Fruit fly (Drosophila melanogaster) whole organism, embryonic: Measurements from ENCODE around the gene Appl.

ENCODE experiments used
- B-H1 ChIP-seq: fragments of 200-800 bp; sonication (Bioruptor generic); IDR thresholded peaks from 3 replicates; pipeline ENCODE4 v1.3.6; 2022; ENCODE audit warnings: missing biosample characterization, missing genetic modification characterization
- BtbVII ChIP-seq: fragments of 200-800 bp; sonication (Bioruptor generic); optimal IDR thresholded peaks from 3 replicates; lab custom pipeline; 2017; ENCODE audit warnings: missing biosample characterization, mild to moderate bottlenecking, missing genetic modification characterization
- C15 ChIP-seq: fragments of 200-800 bp; sonication (Bioruptor generic); IDR thresholded peaks from 3 replicates; pipeline ENCODE4 v1.3.6; 2022; ENCODE audit warnings: missing biosample characterization, missing genetic modification characterization
- CG10321 ChIP-seq: fragments of 200-800 bp; sonication (Bioruptor generic); IDR thresholded peaks from 2 replicates; pipeline ENCODE4 v1.3.6; 2022; ENCODE audit warnings: missing biosample characterization, missing genetic modification characterization
- CG10959 ChIP-seq: fragments of 200-800 bp; sonication (Bioruptor generic); IDR thresholded peaks from 2 replicates; pipeline ENCODE4 v1.3.6; 2022; ENCODE audit warnings: missing biosample characterization, missing genetic modification characterization
- CG12659 ChIP-seq: fragments of 200-800 bp; sonication (Bioruptor generic); optimal IDR thresholded peaks from 3 replicates; lab custom pipeline; 2017; ENCODE audit warnings: mild to moderate bottlenecking, missing biosample characterization, missing genetic modification reagents, missing genetic modification characterization
- CG12942 ChIP-seq: fragments of 200-800 bp; sonication (Bioruptor generic); optimal IDR thresholded peaks from 3 replicates; lab custom pipeline; 2016; ENCODE audit warnings: missing biosample characterization, missing genetic modification characterization
- CG13296 ChIP-seq: fragments of 200-800 bp; sonication (Bioruptor generic); optimal IDR thresholded peaks from 3 replicates; lab custom pipeline; 2018; ENCODE audit warnings: missing biosample characterization, mild to moderate bottlenecking, missing genetic modification characterization
- CG14860 ChIP-seq: fragments of 200-800 bp; sonication (Bioruptor generic); IDR thresholded peaks from 3 replicates; pipeline ENCODE4 v1.3.6; 2022; ENCODE audit warnings: missing biosample characterization, missing genetic modification characterization; ENCODE audit not compliant: partially characterized antibody
- CG16815 ChIP-seq: fragments of 200-800 bp; sonication (Bioruptor generic); optimal IDR thresholded peaks from 3 replicates; lab custom pipeline; 2017; ENCODE audit warnings: missing biosample characterization, mild to moderate bottlenecking, missing genetic modification characterization
- CG17385 ChIP-seq: fragments of 200-800 bp; sonication (Bioruptor generic); optimal IDR thresholded peaks from 3 replicates; lab custom pipeline; 2018; ENCODE audit warnings: missing biosample characterization, mild to moderate bottlenecking, missing genetic modification characterization
- CG18764 ChIP-seq: fragments of 200-800 bp; sonication (Bioruptor generic); optimal IDR thresholded peaks from 3 replicates; lab custom pipeline; 2016; ENCODE audit warnings: missing biosample characterization, missing genetic modification characterization
- CG30403 ChIP-seq: fragments of 200-800 bp; sonication (Bioruptor generic); optimal IDR thresholded peaks from 3 replicates; lab custom pipeline; 2016; ENCODE audit warnings: missing biosample characterization, missing genetic modification characterization
- CG31441 ChIP-seq: fragments of 200-800 bp; sonication (Bioruptor generic); IDR thresholded peaks from 2 replicates; pipeline ENCODE4 v1.3.6; 2022; ENCODE audit warnings: missing biosample characterization, missing genetic modification characterization
- CG3163 ChIP-seq: fragments of 200-800 bp; sonication (Bioruptor generic); optimal IDR thresholded peaks from 3 replicates; lab custom pipeline; 2016; ENCODE audit warnings: missing biosample characterization, missing genetic modification characterization
- CG6254 ChIP-seq: fragments of 200-800 bp; sonication (Bioruptor generic); optimal IDR thresholded peaks from 3 replicates; lab custom pipeline; 2017; ENCODE audit warnings: mild to moderate bottlenecking, missing biosample characterization, missing genetic modification reagents, missing genetic modification characterization
- CG6791 ChIP-seq: fragments of 200-800 bp; sonication (Bioruptor generic); IDR thresholded peaks from 3 replicates; pipeline ENCODE4 v1.3.6; 2022; ENCODE audit warnings: missing biosample characterization, missing genetic modification characterization; ENCODE audit not compliant: partially characterized antibody
- CG6854 ChIP-seq: fragments of 200-800 bp; sonication (Bioruptor generic); optimal IDR thresholded peaks from 3 replicates; lab custom pipeline; 2017; ENCODE audit warnings: missing biosample characterization, mild to moderate bottlenecking, missing genetic modification characterization
- CG7987 ChIP-seq: fragments of 200-800 bp; sonication (Bioruptor generic); optimal IDR thresholded peaks from 2 replicates; lab custom pipeline; 2018; ENCODE audit warnings: missing biosample characterization, mild to moderate bottlenecking, missing genetic modification characterization, moderate library complexity
- CG8765 ChIP-seq: fragments of 200-800 bp; sonication (Bioruptor generic); IDR thresholded peaks from 2 replicates; pipeline ENCODE4 v1.3.6; 2022; ENCODE audit warnings: missing biosample characterization, missing genetic modification characterization
- CG9437 ChIP-seq: fragments of 200-800 bp; sonication (Bioruptor generic); optimal IDR thresholded peaks from 2 replicates; lab custom pipeline; 2018; ENCODE audit warnings: missing biosample characterization, mild to moderate bottlenecking, missing genetic modification characterization
- D19B ChIP-seq: fragments of 200-800 bp; sonication (Bioruptor generic); optimal IDR thresholded peaks from 2 replicates; lab custom pipeline; 2017; ENCODE audit warnings: missing biosample characterization, mild to moderate bottlenecking, missing genetic modification characterization
- Dip3 ChIP-seq: fragments of 200-800 bp; sonication (Bioruptor generic); optimal IDR thresholded peaks from 3 replicates; lab custom pipeline; 2016; ENCODE audit warnings: missing biosample characterization, missing genetic modification characterization
- NC2β ChIP-seq: fragments of 200-800 bp; sonication (Bioruptor generic); optimal IDR thresholded peaks from 2 replicates; lab custom pipeline; 2016; ENCODE audit warnings: missing biosample characterization, missing genetic modification characterization
- PHDP ChIP-seq: fragments of 200-800 bp; sonication (Bioruptor generic); optimal IDR thresholded peaks from 3 replicates; lab custom pipeline; 2018; ENCODE audit warnings: missing biosample characterization, mild to moderate bottlenecking, missing genetic modification characterization, moderate library complexity
- Pdp1 ChIP-seq, 2 experiments: fragments of 200-800 bp; sonication (Bioruptor generic); optimal IDR thresholded peaks; 3 replicates each; lab custom pipeline; 2016; ENCODE audit warnings: missing biosample characterization in 2 of 2, missing genetic modification characterization in 2 of 2, mild to moderate bottlenecking in 1 of 2, moderate library complexity in 1 of 2
- Rfx ChIP-seq: fragments of 200-800 bp; sonication (Bioruptor generic); IDR thresholded peaks from 2 replicates; pipeline ENCODE4 v1.3.6; 2022; ENCODE audit warnings: missing biosample characterization, missing genetic modification characterization
- Sox102F ChIP-seq: fragments of 200-800 bp; sonication (Bioruptor generic); optimal IDR thresholded peaks from 2 replicates; lab custom pipeline; 2018; ENCODE audit warnings: missing biosample characterization, mild to moderate bottlenecking, missing genetic modification characterization, moderate library complexity
- Sry-β ChIP-seq: fragments of 200-800 bp; sonication (Bioruptor generic); optimal IDR thresholded peaks from 2 replicates; lab custom pipeline; 2018; ENCODE audit warnings: missing biosample characterization, mild to moderate bottlenecking, missing genetic modification characterization, moderate library complexity
- Stat92E ChIP-seq, 3 experiments: fragments of >200 bp in 2 of 3; fragments of 200-800 bp in 1 of 3; sonication (Bioruptor generic) in 1 of 3; optimal IDR thresholded peaks; 2 replicates each; lab custom pipeline; 2017 to 2019; ENCODE audit warnings: missing biosample characterization in 3 of 3, missing genetic modification characterization in 3 of 3, mild to moderate bottlenecking in 1 of 3, moderate library complexity in 1 of 3
- Taf1 ChIP-seq: fragments of 200-800 bp; sonication (Bioruptor generic); IDR thresholded peaks from 2 replicates; pipeline ENCODE4 v1.3.6; 2022; ENCODE audit warnings: missing biosample characterization, missing genetic modification characterization
- Tbp ChIP-seq: fragments of >200 bp; optimal IDR thresholded peaks from 2 replicates; lab custom pipeline; 2018; ENCODE audit warnings: missing biosample characterization, missing genetic modification characterization
- bsh ChIP-seq, 2 experiments: fragments of 200-800 bp; sonication (Bioruptor generic); optimal IDR thresholded peaks; 2 replicates each; lab custom pipeline; 2017 to 2018; ENCODE audit warnings: mild to moderate bottlenecking in 2 of 2, missing biosample characterization in 2 of 2, missing genetic modification characterization in 2 of 2, moderate library complexity in 1 of 2
- btn ChIP-seq: fragments of 200-800 bp; sonication (Bioruptor generic); optimal IDR thresholded peaks from 2 replicates; lab custom pipeline; 2016; ENCODE audit warnings: missing biosample characterization, missing genetic modification characterization
- croc ChIP-seq: fragments of 200-800 bp; sonication (Bioruptor generic); conservative IDR thresholded peaks from 3 replicates; pipeline ENCODE4 v1.3.6; 2022; ENCODE audit warnings: missing biosample characterization, missing genetic modification characterization
- disco-r ChIP-seq: fragments of 200-800 bp; sonication (Bioruptor generic); optimal IDR thresholded peaks from 2 replicates; lab custom pipeline; 2016; ENCODE audit warnings: missing biosample characterization, missing genetic modification characterization
- fd102C ChIP-seq: fragments of 200-800 bp; sonication (Bioruptor generic); optimal IDR thresholded peaks from 2 replicates; lab custom pipeline; 2018; ENCODE audit warnings: missing biosample characterization, mild to moderate bottlenecking, missing genetic modification characterization, moderate library complexity
- ftz-f1 ChIP-seq: fragments of 200-800 bp; sonication (Bioruptor generic); optimal IDR thresholded peaks from 2 replicates; lab custom pipeline; 2016; ENCODE audit warnings: missing biosample characterization, missing genetic modification characterization
- gem ChIP-seq: fragments of 200-800 bp; sonication (Bioruptor generic); optimal IDR thresholded peaks from 2 replicates; lab custom pipeline; 2019; ENCODE audit warnings: missing biosample characterization, mild to moderate bottlenecking, missing genetic modification characterization, moderate library complexity
- gsb-n ChIP-seq: fragments of 200-800 bp; sonication (Bioruptor generic); optimal IDR thresholded peaks from 3 replicates; lab custom pipeline; 2018; ENCODE audit warnings: missing biosample characterization, mild to moderate bottlenecking, missing genetic modification characterization
- ken ChIP-seq: fragments of 200-800 bp; sonication (Bioruptor generic); IDR thresholded peaks from 3 replicates; pipeline ENCODE4 v1.3.6; 2022; ENCODE audit warnings: missing biosample characterization, missing genetic modification characterization
- lilli ChIP-seq: fragments of 200-800 bp; sonication (Bioruptor generic); optimal IDR thresholded peaks from 3 replicates; lab custom pipeline; 2016; ENCODE audit warnings: missing biosample characterization, missing genetic modification characterization
- pros ChIP-seq: fragments of 200-800 bp; sonication (Bioruptor generic); optimal IDR thresholded peaks from 3 replicates; lab custom pipeline; 2019; ENCODE audit warnings: missing biosample characterization, mild to moderate bottlenecking, missing genetic modification characterization, moderate library complexity
- row ChIP-seq: fragments of 200-800 bp; sonication (Bioruptor generic); IDR thresholded peaks from 3 replicates; pipeline ENCODE4 v1.3.6; 2022; ENCODE audit warnings: missing biosample characterization, missing genetic modification characterization
- sima ChIP-seq: fragments of 200-800 bp; sonication (Bioruptor generic); optimal IDR thresholded peaks from 2 replicates; lab custom pipeline; 2016; ENCODE audit warnings: missing biosample characterization, missing genetic modification characterization
- tio ChIP-seq: fragments of 200-800 bp; sonication (Bioruptor generic); optimal IDR thresholded peaks from 2 replicates; lab custom pipeline; 2017; ENCODE audit warnings: missing biosample characterization, missing genetic modification characterization, inconsistent platforms
- trem ChIP-seq: fragments of 200-800 bp; optimal IDR thresholded peaks from 3 replicates; lab custom pipeline; 2019; ENCODE audit warnings: missing biosample characterization, mild to moderate bottlenecking, missing genetic modification characterization, moderate library complexity
- unc-4 ChIP-seq: fragments of 200-800 bp; sonication (Bioruptor generic); IDR thresholded peaks from 2 replicates; pipeline ENCODE4 v1.3.6; 2022; ENCODE audit warnings: missing biosample characterization, missing genetic modification characterization; ENCODE audit not compliant: partially characterized antibody
- yki ChIP-seq: fragments of >200 bp; optimal IDR thresholded peaks from 3 replicates; lab custom pipeline; 2018
- zf30C ChIP-seq: fragments of 200-800 bp; sonication (Bioruptor generic); optimal IDR thresholded peaks from 3 replicates; lab custom pipeline; 2018; ENCODE audit warnings: missing biosample characterization, mild to moderate bottlenecking, missing genetic modification characterization
- zfh1 ChIP-seq: fragments of 200-800 bp; sonication (Bioruptor generic); IDR thresholded peaks from 3 replicates; pipeline ENCODE4 v1.3.6; 2022; ENCODE audit warnings: missing biosample characterization, missing genetic modification characterization

Appl gene

dm6 chrX:618583-618982, 88.3 kb downstream of the Appl start (continued):
- TF ChIP-seq CG31441 (GFP tag; lab: Robert Waterston, UW), result no peak
- peak; percentile 3 for TF ChIP-seq CG12659 (GFP tag; lab: Kevin White, UChicago)
- TF ChIP-seq unc-4 (GFP tag; lab: Robert Waterston, UW), result no peak
- TF ChIP-seq tio, result no peak
- peak; percentile 10 for TF ChIP-seq gsb-n (tag; lab: Kevin White, UChicago)
- TF ChIP-seq C15 (GFP tag; lab: Robert Waterston, UW), result no peak
- TF ChIP-seq CG7987 (GFP tag; lab: Kevin White, UChicago), result no peak
- TF ChIP-seq Taf1 (GFP tag; lab: Robert Waterston, UW), result no peak
- TF ChIP-seq sima (GFP tag; lab: Kevin White, UChicago), result no peak
- TF ChIP-seq Tbp (GFP tag; lab: Kevin White, UChicago), result no peak
- no peak for TF ChIP-seq CG16815 (GFP tag; lab: Kevin White, UChicago)
- TF ChIP-seq D19B (GFP tag; lab: Kevin White, UChicago), result peak; percentile 9
- TF ChIP-seq Dip3 (GFP tag; lab: Kevin White, UChicago), result peak; percentile 62
- TF ChIP-seq CG3163 (GFP tag; lab: Kevin White, UChicago), result no peak
- TF ChIP-seq pros (GFP tag; lab: Kevin White, UChicago), result peak; percentile 16
- TF ChIP-seq ken (GFP tag; lab: Robert Waterston, UW), result no peak
- TF ChIP-seq CG13296, result no peak
- no peak for TF ChIP-seq trem
- no peak for TF ChIP-seq Sry-β (GFP tag; lab: Kevin White, UChicago)
- peak; percentile 23 for TF ChIP-seq CG12942 (GFP tag; lab: Kevin White, UChicago)
- no peak for TF ChIP-seq CG6254
- TF ChIP-seq btn, result no peak
- peak; percentile 24; the same call in 1 of the 2 replicates for TF ChIP-seq Rfx (GFP tag; lab: Robert Waterston, UW)
- TF ChIP-seq row (GFP tag; lab: Robert Waterston, UW), result peak; percentile 60
- no peak for TF ChIP-seq B-H1 (GFP tag; lab: Robert Waterston, UW)
- TF ChIP-seq Pdp1 (GFP tag; optimal IDR thresholded peaks at IDR 0.05; lab: Kevin White, UChicago), result peak in 1 of 2 experiments; percentile 29
- TF ChIP-seq BtbVII (GFP tag; lab: Kevin White, UChicago), result no peak
- no peak for TF ChIP-seq PHDP (tag; lab: Kevin White, UChicago)
- peak; percentile 46 for TF ChIP-seq lilli (GFP tag; lab: Kevin White, UChicago)
- peak; percentile 5 for TF ChIP-seq CG9437 (GFP tag; lab: Kevin White, UChicago)
- TF ChIP-seq disco-r (GFP tag; lab: Kevin White, UChicago), result no peak
- TF ChIP-seq yki (lab: Kevin White, UChicago), result no peak
- TF ChIP-seq croc (GFP tag; lab: Robert Waterston, UW), result no peak
- TF ChIP-seq CG17385 (GFP tag; lab: Kevin White, UChicago), result no peak
- no peak for TF ChIP-seq CG18764
- TF ChIP-seq CG8765 (GFP tag; lab: Robert Waterston, UW), result no peak
- TF ChIP-seq Stat92E (GFP tag; optimal IDR thresholded peaks at IDR 0.05; lab: Kevin White, UChicago), result no peak
- TF ChIP-seq CG10321 (GFP tag; lab: Robert Waterston, UW), result no peak
- peak; percentile 55 for TF ChIP-seq gem (tag; lab: Kevin White, UChicago)
- no peak for TF ChIP-seq ftz-f1 (GFP tag; lab: Kevin White, UChicago)
- no peak for TF ChIP-seq zf30C (GFP tag; lab: Kevin White, UChicago)
- TF ChIP-seq CG30403 (GFP tag; lab: Kevin White, UChicago), result peak; percentile 55
- peak in 1 of 2 experiments; percentile 25 for TF ChIP-seq bsh (GFP tag; optimal IDR thresholded peaks at IDR 0.05; lab: Kevin White, UChicago)
- TF ChIP-seq NC2β (GFP tag; lab: Kevin White, UChicago), result peak; percentile 26
- no peak for TF ChIP-seq CG6854 (GFP tag; lab: Kevin White, UChicago)
- TF ChIP-seq CG10959 (GFP tag; lab: Robert Waterston, UW), result no peak
- no peak for TF ChIP-seq Sox102F (GFP tag; lab: Kevin White, UChicago)
- no peak for TF ChIP-seq CG6791 (GFP tag; lab: Robert Waterston, UW)
- TF ChIP-seq CG14860, result no peak
- no peak for TF ChIP-seq zfh1
- TF ChIP-seq fd102C, result no peak
